Worm (Caenorhabditis elegans): ENCODE measurements around the gene Y43F8C.11.

The Y43F8C.11 gene

ce11 chrV:19669959-19670358 is at the start of gene Y43F8C.11:
Gene Y43F8C.11 (plus strand): TSS chrV:19670259.
- TF ChIP-seq snpc-4 (tag; optimal IDR thresholded peaks at IDR 0.05) (no peak), aly-2 (tag; optimal IDR thresholded peaks at IDR 0.05) (no peak), unc-62 (GFP tag; optimal IDR thresholded peaks at IDR 0.05) (no peak), nhr-11 (tag; optimal IDR thresholded peaks at IDR 0.05) (no peak), ceh-16 (tag; optimal IDR thresholded peaks at IDR 0.05) (no peak), skn-1 (tag; optimal IDR thresholded peaks at IDR 0.05) (no peak), zag-1 (tag; optimal IDR thresholded peaks at IDR 0.05) (no peak), egl-5 (tag; optimal IDR thresholded peaks at IDR 0.05) (no peak)

DNA sequence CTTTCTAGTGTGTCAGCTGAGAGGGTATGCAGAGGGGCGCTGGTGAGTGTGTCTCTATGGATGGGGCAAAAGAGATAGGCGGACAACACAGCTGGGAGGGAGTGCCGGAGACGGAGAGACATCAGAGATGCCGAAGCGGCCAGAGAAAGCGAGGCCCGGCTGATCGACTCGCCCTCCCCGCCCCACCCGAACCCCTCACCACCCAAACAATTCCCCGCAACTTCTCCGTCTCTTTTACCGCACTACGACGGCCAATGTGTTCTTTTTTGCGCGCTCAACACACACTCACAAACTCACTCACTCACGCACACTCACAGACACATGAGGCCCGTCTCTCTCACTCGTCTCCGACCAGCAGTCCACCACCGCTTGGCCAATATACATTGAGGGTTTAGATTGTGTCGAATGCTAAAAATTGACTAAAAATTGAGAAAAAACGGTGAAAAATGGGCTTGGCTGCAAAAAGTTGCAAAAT is 47.6 kb upstream of the Y43F8C.11 start, which contains the start of gene Y43F8C.3:
TSS of gene Y43F8C.3 (minus strand) at position 187 of the 475 bp plus-strand sequence.
- TF ChIP-seq jun-1 (tag; optimal IDR thresholded peaks at IDR 0.05) (peak; percentile 69), unc-62 (GFP tag; optimal IDR thresholded peaks at IDR 0.05) (peak; percentile 35), skn-1 (tag; optimal IDR thresholded peaks at IDR 0.05) (peak; percentile 37), nhr-12 (tag; optimal IDR thresholded peaks at IDR 0.05) (no peak), egl-27 (tag; optimal IDR thresholded peaks at IDR 0.05) (no peak), egl-5 (tag; optimal IDR thresholded peaks at IDR 0.05) (peak; percentile 66), ZK546.5 (tag; optimal IDR thresholded peaks at IDR 0.05) (no peak), mdl-1 (tag; optimal IDR thresholded peaks at IDR 0.05) (no peak), ceh-28 (tag; optimal IDR thresholded peaks at IDR 0.05) (no peak), lin-15B (tag; optimal IDR thresholded peaks at IDR 0.05) (peak; percentile 36), nhr-43 (tag; optimal IDR thresholded peaks at IDR 0.05; ENCODE audit: poor library complexity, severe bottlenecking) (no peak), hmg-11 (tag; optimal IDR thresholded peaks at IDR 0.05) (peak; percentile 92), ztf-4 (tag; optimal IDR thresholded peaks at IDR 0.05) (no peak), fos-1 (tag; optimal IDR thresholded peaks at IDR 0.05) (no peak), ceh-82 (tag; optimal IDR thresholded peaks at IDR 0.05) (no peak), pha-4 (tag; optimal IDR thresholded peaks at IDR 0.05) (peak; percentile 76), elt-2 (tag; optimal IDR thresholded peaks at IDR 0.05) (peak; percentile 62), nhr-28 (tag; optimal IDR thresholded peaks at IDR 0.05) (no peak), mml-1 (tag; optimal IDR thresholded peaks at IDR 0.05) (no peak), ceh-16 (tag; optimal IDR thresholded peaks at IDR 0.05) (no peak), snpc-4 (tag; optimal IDR thresholded peaks at IDR 0.05) (peak; percentile 3), lin-39 (tag; optimal IDR thresholded peaks at IDR 0.05) (peak; percentile 89), nhr-25 (tag; optimal IDR thresholded peaks at IDR 0.05) (peak; percentile 20), nhr-11 (tag; optimal IDR thresholded peaks at IDR 0.05) (peak; percentile 23), eor-1 (tag; optimal IDR thresholded peaks at IDR 0.05) (no peak), nhr-237 (tag; optimal IDR thresholded peaks at IDR 0.05) (no peak), R02D3.7 (tag; optimal IDR thresholded peaks at IDR 0.05) (no peak), ceh-9 (tag; optimal IDR thresholded peaks at IDR 0.05) (no peak), elt-3 (tag; optimal IDR thresholded peaks at IDR 0.05) (no peak), pqm-1 (tag; optimal IDR thresholded peaks at IDR 0.05) (no peak), nhr-23 (tag; optimal IDR thresholded peaks at IDR 0.05) (peak; percentile 48), zag-1 (tag; optimal IDR thresholded peaks at IDR 0.05) (no peak), elt-1 (tag; optimal IDR thresholded peaks at IDR 0.05) (no peak), nhr-67 (tag; optimal IDR thresholded peaks at IDR 0.05) (no peak), nhr-77 (tag; optimal IDR thresholded peaks at IDR 0.05) (no peak), sea-2 (GFP tag; optimal IDR thresholded peaks at IDR 0.05) (no peak), nfya-1 (tag; optimal IDR thresholded peaks at IDR 0.05; ENCODE audit: insufficient read depth) (peak; percentile 86), ztf-11 (tag; optimal IDR thresholded peaks at IDR 0.05) (no peak), unc-39 (tag; optimal IDR thresholded peaks at IDR 0.05) (no peak), fkh-10 (GFP tag; optimal IDR thresholded peaks at IDR 0.05) (peak; percentile 53), tbx-2 (tag; optimal IDR thresholded peaks at IDR 0.05) (no peak), lsy-12 (tag; optimal IDR thresholded peaks at IDR 0.05) (peak; percentile 11), aly-2 (tag; optimal IDR thresholded peaks at IDR 0.05) (no peak), nhr-76 (tag; optimal IDR thresholded peaks at IDR 0.05) (no peak), ama-1 (optimal IDR thresholded peaks at IDR 0.05) (peak; percentile 51), fkh-2 (tag; optimal IDR thresholded peaks at IDR 0.05) (no peak), daf-12 (tag; optimal IDR thresholded peaks at IDR 0.05) (no peak)
